Worm (Caenorhabditis elegans) whole organism, L2 larva: ENCODE results near the gene T09A5.15.

Experiments
- C34F6.9 ChIP-seq: fragments of 150-350 bp; optimal IDR thresholded peaks from 2 replicates; lab custom pipeline; 2014; ENCODE audit warnings: missing biosample characterization, missing genetic modification characterization
- F13H6.1 ChIP-seq: sonication (generic microtip); optimal IDR thresholded peaks from 2 replicates; lab custom pipeline; 2016; ENCODE audit warnings: missing genetic modification characterization, missing compliant biosample characterization
- R02D3.7 ChIP-seq: fragments of 150-350 bp; optimal IDR thresholded peaks from 2 replicates; lab custom pipeline; 2014; ENCODE audit warnings: missing biosample characterization, missing genetic modification characterization
- Y55F3AM.14 ChIP-seq: fragments of 200-800 bp; sonication (Bioruptor generic); optimal IDR thresholded peaks from 2 replicates; lab custom pipeline; 2018; ENCODE audit warnings: mild to moderate bottlenecking, missing genetic modification characterization, missing compliant biosample characterization
- ZK546.5 ChIP-seq: sonication (generic microtip); optimal IDR thresholded peaks from 2 replicates; lab custom pipeline; 2017; ENCODE audit warnings: missing biosample characterization, missing genetic modification characterization
- blmp-1 ChIP-seq: sonication (generic microtip); optimal IDR thresholded peaks from 2 replicates; lab custom pipeline; 2017; ENCODE audit warnings: missing genetic modification characterization, mild to moderate bottlenecking, missing compliant biosample characterization, antibody characterized with exemption, moderate library complexity; ENCODE audit not compliant: insufficient read depth
- ceh-16 ChIP-seq: fragments of 150-350 bp; optimal IDR thresholded peaks from 2 replicates; lab custom pipeline; 2014; ENCODE audit warnings: missing biosample characterization, missing genetic modification characterization
- ceh-82 ChIP-seq: fragments of 150-350 bp; optimal IDR thresholded peaks from 2 replicates; lab custom pipeline; 2014; ENCODE audit warnings: missing biosample characterization, missing genetic modification characterization
- crh-2 ChIP-seq: sonication (generic microtip); optimal IDR thresholded peaks from 2 replicates; lab custom pipeline; 2017; ENCODE audit warnings: missing biosample characterization, missing genetic modification characterization
- egl-27 ChIP-seq: sonication (generic microtip); optimal IDR thresholded peaks from 3 replicates; lab custom pipeline; 2017; ENCODE audit warnings: missing biosample characterization, missing genetic modification reagents, missing genetic modification characterization
- elt-1 ChIP-seq: fragments of 150-350 bp; optimal IDR thresholded peaks from 2 replicates; lab custom pipeline; 2014; ENCODE audit warnings: missing biosample characterization, missing genetic modification characterization
- fos-1 ChIP-seq: fragments of 150-350 bp; optimal IDR thresholded peaks from 2 replicates; lab custom pipeline; 2014; ENCODE audit warnings: missing biosample characterization, missing genetic modification characterization
- gmeb-1 ChIP-seq: fragments of 150-350 bp; optimal IDR thresholded peaks from 2 replicates; lab custom pipeline; 2014; ENCODE audit warnings: missing biosample characterization, missing genetic modification characterization
- lin-39 ChIP-seq: fragments of 150-350 bp; optimal IDR thresholded peaks from 2 replicates; lab custom pipeline; 2014; ENCODE audit warnings: missing biosample characterization, missing genetic modification reagents, missing genetic modification characterization
- lsy-2 ChIP-seq, 2 experiments: fragments of 150-350 bp in 1 of 2; sonication (generic microtip) in 1 of 2; optimal IDR thresholded peaks; 2 replicates each; lab custom pipeline; 2014 to 2017; ENCODE audit warnings: missing biosample characterization in 2 of 2, missing genetic modification characterization in 2 of 2
- mdl-1 ChIP-seq, 2 experiments: fragments of 150-350 bp in 1 of 2; sonication (generic microtip) in 1 of 2; optimal IDR thresholded peaks; 2 replicates each; lab custom pipeline; 2017; ENCODE audit warnings: missing biosample characterization in 2 of 2, missing genetic modification characterization in 2 of 2
- nhr-10 ChIP-seq: sonication (generic microtip); optimal IDR thresholded peaks from 2 replicates; lab custom pipeline; 2017; ENCODE audit warnings: missing biosample characterization, missing genetic modification characterization
- nhr-11 ChIP-seq: fragments of 150-350 bp; optimal IDR thresholded peaks from 2 replicates; lab custom pipeline; 2014; ENCODE audit warnings: missing biosample characterization, missing genetic modification characterization
- nhr-12 ChIP-seq: fragments of 150-350 bp; optimal IDR thresholded peaks from 2 replicates; lab custom pipeline; 2014; ENCODE audit warnings: missing biosample characterization, missing genetic modification characterization
- nhr-21 ChIP-seq: fragments of 150-350 bp; optimal IDR thresholded peaks from 2 replicates; lab custom pipeline; 2014; ENCODE audit warnings: missing biosample characterization, missing genetic modification characterization
- nhr-23 ChIP-seq: fragments of 150-350 bp; optimal IDR thresholded peaks from 2 replicates; lab custom pipeline; 2014; ENCODE audit warnings: missing biosample characterization, missing genetic modification reagents, missing genetic modification characterization
- nhr-237 ChIP-seq: fragments of 150-350 bp; optimal IDR thresholded peaks from 2 replicates; lab custom pipeline; 2014; ENCODE audit warnings: missing biosample characterization, missing genetic modification characterization
- nhr-25 ChIP-seq: fragments of 150-350 bp; sonication (generic microtip); optimal IDR thresholded peaks from 3 replicates; lab custom pipeline; 2014; ENCODE audit warnings: missing biosample characterization, missing genetic modification characterization
- nhr-6 ChIP-seq: fragments of 150-350 bp; optimal IDR thresholded peaks from 2 replicates; lab custom pipeline; 2014; ENCODE audit warnings: missing biosample characterization, missing genetic modification characterization
- nhr-77 ChIP-seq: fragments of 150-350 bp; optimal IDR thresholded peaks from 2 replicates; lab custom pipeline; 2014; ENCODE audit warnings: missing biosample characterization, missing genetic modification characterization
- peb-1 ChIP-seq: fragments of 150-350 bp; optimal IDR thresholded peaks from 2 replicates; lab custom pipeline; 2014; ENCODE audit warnings: missing biosample characterization, missing genetic modification characterization
- sma-3 ChIP-seq: sonication (generic microtip); optimal IDR thresholded peaks from 2 replicates; lab custom pipeline; 2016; ENCODE audit warnings: missing genetic modification reagents, missing genetic modification characterization, missing compliant biosample characterization
- sma-9 ChIP-seq, 2 experiments: fragments of 150-350 bp in 1 of 2; sonication (generic microtip) in 1 of 2; optimal IDR thresholded peaks; 2 replicates each; lab custom pipeline; 2014 to 2016; ENCODE audit warnings: missing genetic modification characterization in 2 of 2, mild to moderate bottlenecking in 1 of 2, missing biosample characterization in 1 of 2, missing compliant biosample characterization in 1 of 2, missing genetic modification reagents in 1 of 2, moderate library complexity in 1 of 2
- snpc-4 ChIP-seq: fragments of 150-350 bp; optimal IDR thresholded peaks from 2 replicates; lab custom pipeline; 2014; ENCODE audit warnings: missing biosample characterization, missing genetic modification characterization
- unc-39 ChIP-seq: fragments of 150-350 bp; optimal IDR thresholded peaks from 2 replicates; lab custom pipeline; 2014; ENCODE audit warnings: missing biosample characterization, missing genetic modification characterization
- unc-62 ChIP-seq: fragments of 150-350 bp; optimal IDR thresholded peaks from 2 replicates; lab custom pipeline; 2014; ENCODE audit warnings: missing biosample characterization, missing genetic modification reagents, missing genetic modification characterization
- zag-1 ChIP-seq: fragments of 150-350 bp; optimal IDR thresholded peaks from 2 replicates; lab custom pipeline; 2014; ENCODE audit warnings: missing biosample characterization, missing genetic modification characterization
- ztf-1 ChIP-seq: fragments of 200-800 bp; sonication (Bioruptor generic); conservative IDR thresholded peaks from 2 replicates; pipeline ENCODE4 v1.3.6; 2022; ENCODE audit warnings: missing genetic modification characterization, missing compliant biosample characterization
- ztf-4 ChIP-seq: fragments of 150-350 bp; optimal IDR thresholded peaks from 2 replicates; lab custom pipeline; 2014; ENCODE audit warnings: missing biosample characterization, missing genetic modification characterization

The T09A5.15 gene

DNA sequence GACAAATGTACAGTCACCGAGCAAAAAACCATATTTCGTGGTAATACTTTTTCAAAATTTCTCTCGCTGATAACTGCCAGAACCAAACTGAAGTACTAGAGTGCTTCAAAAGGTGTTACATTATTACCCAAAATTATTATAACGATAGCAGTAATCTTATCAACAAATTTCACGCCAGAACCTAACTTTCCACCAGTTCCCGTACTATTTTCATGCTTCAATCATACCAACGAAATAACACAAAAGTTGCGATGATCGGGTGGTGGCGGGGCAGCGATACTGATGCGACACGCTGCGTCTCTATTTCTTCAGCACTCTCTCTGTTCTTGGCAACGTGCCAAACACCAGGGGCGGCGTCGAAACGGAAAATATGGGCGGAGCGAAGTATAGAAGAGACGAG is 48.8 kb upstream of the T09A5.15 start:
- TF ChIP-seq F13H6.1, result peak; percentile 49
- TF ChIP-seq R02D3.7 (tag; lab: Kevin White, UChicago), result no peak
- peak; percentile 1 for TF ChIP-seq crh-2 (tag; lab: Kevin White, UChicago)
- peak in 1 of 2 experiments; percentile 11 for TF ChIP-seq lsy-2 (tag; optimal IDR thresholded peaks at IDR 0.05; lab: Kevin White, UChicago)
- TF ChIP-seq fos-1 (tag; lab: Kevin White, UChicago), result peak; percentile 82
- peak; percentile 1 for TF ChIP-seq C34F6.9 (tag; lab: Kevin White, UChicago)
- TF ChIP-seq Y55F3AM.14 (GFP tag; lab: Kevin White, UChicago), result peak; percentile 63
- peak; percentile 36 for TF ChIP-seq nhr-25 (tag; lab: Kevin White, UChicago)
- peak; percentile 38 for TF ChIP-seq gmeb-1 (tag; lab: Kevin White, UChicago)
- no peak for TF ChIP-seq nhr-11 (tag; lab: Kevin White, UChicago)
- TF ChIP-seq sma-9 (GFP tag; optimal IDR thresholded peaks at IDR 0.05; lab: Kevin White, UChicago), result peak; percentile 76
- no peak for TF ChIP-seq sma-9 (tag; optimal IDR thresholded peaks at IDR 0.05; lab: Kevin White, UChicago)
- no peak for TF ChIP-seq nhr-10
- TF ChIP-seq sma-3 (GFP tag; lab: Kevin White, UChicago), result peak; percentile 23

ce11 chrII:7809358-7809914 is 48.3 kb upstream of the T09A5.15 start:
- no peak for TF ChIP-seq blmp-1 (tag; lab: Kevin White, UChicago)
- TF ChIP-seq ZK546.5, result no peak
- no peak for TF ChIP-seq nhr-21
- no peak for TF ChIP-seq nhr-6
- no peak for TF ChIP-seq nhr-10
- no peak for TF ChIP-seq ztf-1 (GFP tag; lab: Robert Waterston, UW)
- TF ChIP-seq peb-1 (tag; lab: Kevin White, UChicago), result no peak
- TF ChIP-seq snpc-4 (tag; lab: Kevin White, UChicago), result no peak
- no peak for TF ChIP-seq elt-1
- no peak for TF ChIP-seq ceh-16 (tag; lab: Kevin White, UChicago)
- no peak for TF ChIP-seq ceh-82 (tag; lab: Kevin White, UChicago)
- no peak for TF ChIP-seq nhr-77 (tag; lab: Kevin White, UChicago)
- TF ChIP-seq unc-62 (GFP tag; lab: Kevin White, UChicago), result no peak
- TF ChIP-seq ztf-4 (tag; lab: Kevin White, UChicago), result no peak
- TF ChIP-seq crh-2 (tag; lab: Kevin White, UChicago), result no peak
- TF ChIP-seq nhr-12, result no peak
- TF ChIP-seq mdl-1 (tag; optimal IDR thresholded peaks at IDR 0.05; lab: Kevin White, UChicago), result no peak
- TF ChIP-seq nhr-11 (tag; lab: Kevin White, UChicago), result no peak
- TF ChIP-seq, all 48 proteins: peak for 0

DNA sequence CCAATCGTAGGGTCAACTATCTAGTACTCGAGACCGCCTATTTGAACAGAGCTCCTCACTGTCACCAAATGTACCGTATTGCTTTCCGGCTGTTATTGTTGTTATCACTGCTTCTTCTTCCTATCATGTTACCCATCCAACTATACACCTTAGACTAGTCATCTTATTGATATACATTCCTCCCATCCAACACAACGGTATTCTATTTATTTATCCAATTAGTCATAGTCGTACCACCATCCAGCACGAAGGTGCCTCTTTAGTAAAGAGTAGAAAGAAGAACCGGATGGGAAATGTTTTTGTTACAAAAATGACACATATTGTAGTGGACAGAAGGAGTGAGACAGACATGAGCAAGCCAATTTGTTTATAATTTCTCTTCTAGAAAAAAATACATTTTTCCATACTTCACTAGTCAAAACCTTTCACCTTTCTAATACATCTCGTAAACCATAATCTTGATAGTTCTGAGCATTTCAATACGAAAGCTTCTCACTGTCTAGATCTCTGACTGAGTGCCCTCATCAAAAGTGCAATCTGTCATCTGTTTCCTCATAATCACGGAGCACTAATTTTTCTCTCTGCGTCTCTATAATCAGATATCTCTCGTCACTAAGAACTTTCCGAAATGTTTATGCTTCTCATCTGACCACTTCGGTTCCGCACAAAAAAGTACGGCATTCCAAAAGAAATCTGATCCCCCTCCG is 47.4 kb upstream of the T09A5.15 start:
- TF ChIP-seq R02D3.7 (tag; lab: Kevin White, UChicago) (no peak), C34F6.9 (tag; lab: Kevin White, UChicago) (no peak), nhr-237 (no peak), blmp-1 (tag; lab: Kevin White, UChicago) (no peak), nhr-23 (tag; lab: Kevin White, UChicago) (no peak), zag-1 (tag; lab: Kevin White, UChicago) (no peak), sma-9 (GFP tag; optimal IDR thresholded peaks at IDR 0.05; lab: Kevin White, UChicago) (no peak), sma-9 (tag; optimal IDR thresholded peaks at IDR 0.05; lab: Kevin White, UChicago) (no peak), nhr-10 (no peak), unc-62 (GFP tag; lab: Kevin White, UChicago) (no peak), snpc-4 (tag; lab: Kevin White, UChicago) (no peak), egl-27 (no peak), peb-1 (tag; lab: Kevin White, UChicago) (no peak), ceh-82 (tag; lab: Kevin White, UChicago) (no peak), lin-39 (tag; lab: Kevin White, UChicago) (no peak), sma-3 (GFP tag; lab: Kevin White, UChicago) (no peak), ceh-16 (tag; lab: Kevin White, UChicago) (no peak), lsy-2 (tag; optimal IDR thresholded peaks at IDR 0.05; lab: Kevin White, UChicago) (no peak), ZK546.5 (no peak), unc-39 (no peak)
